Worm (Caenorhabditis elegans): Measurements from ENCODE around the gene gei-8.

The gei-8 gene

DNA sequence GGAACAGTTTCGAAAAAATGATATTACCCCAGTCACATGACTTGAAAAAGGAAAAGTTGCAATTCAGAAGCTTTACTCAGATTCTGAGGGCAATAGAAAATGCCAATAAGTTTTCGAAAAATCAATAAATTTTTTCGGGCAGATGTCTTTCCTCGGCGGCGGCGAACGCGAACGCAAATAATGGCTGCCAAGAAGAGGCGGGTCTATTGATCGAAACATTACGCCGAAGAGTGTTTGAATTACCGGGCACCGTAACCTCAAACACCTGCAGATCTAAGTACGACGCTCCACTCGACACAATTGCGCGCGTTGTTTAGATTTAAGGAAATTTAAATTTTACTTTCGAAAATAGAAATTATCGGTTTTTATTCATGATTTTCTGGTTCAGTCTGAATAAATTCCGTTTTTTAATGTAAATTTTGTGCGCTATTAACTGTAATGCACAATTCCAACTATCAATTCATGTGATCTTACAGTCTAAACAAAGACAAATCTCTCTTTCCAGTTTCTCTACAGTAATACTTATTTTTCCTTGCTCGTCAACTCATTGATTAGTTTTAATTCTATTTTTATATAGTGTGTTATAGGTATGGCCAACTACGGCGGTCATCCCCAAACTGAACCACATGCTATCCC is 42.9 kb upstream of the gei-8 start, which contains the start of gene prp-8 (continued):
- peak; percentile 76 for TF ChIP-seq dsc-1 (tag; optimal IDR thresholded peaks at IDR 0.05)
- peak; percentile 58 for TF ChIP-seq nhr-237 (tag; optimal IDR thresholded peaks at IDR 0.05)
- peak; percentile 13 for TF ChIP-seq nhr-76 (tag; optimal IDR thresholded peaks at IDR 0.05)
- peak; percentile 42 for TF ChIP-seq aly-2 (tag; optimal IDR thresholded peaks at IDR 0.05)
- TF ChIP-seq unc-30 (tag; optimal IDR thresholded peaks at IDR 0.05) = no peak
- peak; percentile 60 for TF ChIP-seq irx-1 (tag; optimal IDR thresholded peaks at IDR 0.05)
- TF ChIP-seq C16A3.4 (tag; optimal IDR thresholded peaks at IDR 0.05) = peak; percentile 96
- peak; percentile 52 for TF ChIP-seq lir-3 (tag; optimal IDR thresholded peaks at IDR 0.05; ENCODE audit: poor library complexity)
- TF ChIP-seq grh-1 (GFP tag; IDR thresholded peaks at IDR 0.05) = peak; percentile 46; the same call in 1 of the 2 replicates
- peak; percentile 82 to 96 (median 89) for TF ChIP-seq ceh-82 (tag; optimal IDR thresholded peaks at IDR 0.05)
- TF ChIP-seq F16B12.6 (tag; optimal IDR thresholded peaks at IDR 0.05) = peak; percentile 70
- TF ChIP-seq nhr-20 (tag; optimal IDR thresholded peaks at IDR 0.05) = peak; percentile 90
- peak; percentile 92 for TF ChIP-seq nhr-71 (tag; optimal IDR thresholded peaks at IDR 0.05)
- peak; percentile 91 for TF ChIP-seq rnt-1 (tag; optimal IDR thresholded peaks at IDR 0.05)
- peak; percentile 96 for TF ChIP-seq mep-1 (tag; optimal IDR thresholded peaks at IDR 0.05)
- no peak for TF ChIP-seq unc-98 (GFP tag; IDR thresholded peaks at IDR 0.05)
- peak; percentile 89 for TF ChIP-seq isw-1 (GFP tag; IDR thresholded peaks at IDR 0.05)
- TF ChIP-seq fos-1 (tag; optimal IDR thresholded peaks at IDR 0.05) = peak; percentile 67
- TF ChIP-seq skn-1 (tag; optimal IDR thresholded peaks at IDR 0.05) = peak; percentile 94
- peak; percentile 80 for TF ChIP-seq unc-86 (tag; optimal IDR thresholded peaks at IDR 0.05)
- TF ChIP-seq mab-9 (GFP tag; IDR thresholded peaks at IDR 0.05) = peak; percentile 34; the same call in 1 of the 2 replicates
- peak; percentile 48 for TF ChIP-seq lin-39 (tag; optimal IDR thresholded peaks at IDR 0.05)
- TF ChIP-seq alr-1 (tag; optimal IDR thresholded peaks at IDR 0.05; ENCODE audit: borderline replicate concordance) = no peak
- TF ChIP-seq aha-1 (tag; optimal IDR thresholded peaks at IDR 0.05) = no peak
- TF ChIP-seq nhr-77 (tag; optimal IDR thresholded peaks at IDR 0.05) = peak; percentile 85
- TF ChIP-seq hpl-2 (GFP tag; optimal IDR thresholded peaks at IDR 0.05) = no peak
- peak; percentile 95 for TF ChIP-seq vab-15 (tag; optimal IDR thresholded peaks at IDR 0.05)
- no peak for TF ChIP-seq efl-3 (GFP tag; optimal IDR thresholded peaks at IDR 0.05)
- TF ChIP-seq xbp-1 (tag; optimal IDR thresholded peaks at IDR 0.05) = peak; percentile 88
- TF ChIP-seq nhr-84 (tag; optimal IDR thresholded peaks at IDR 0.05) = no peak
- peak in 3 of 6 experiments; percentile 67 to 81 (median 75) for TF ChIP-seq elt-3 (tag; optimal IDR thresholded peaks at IDR 0.05)
- peak; percentile 71 for TF ChIP-seq nhr-90 (tag; optimal IDR thresholded peaks at IDR 0.05; ENCODE audit: poor library complexity)
- TF ChIP-seq Y116A8C.19 (tag; optimal IDR thresholded peaks at IDR 0.05; ENCODE audit: borderline replicate concordance) = no peak
- TF ChIP-seq sptf-1 (tag; optimal IDR thresholded peaks at IDR 0.05) = no peak
- no peak for TF ChIP-seq ceh-63 (GFP tag; optimal IDR thresholded peaks at IDR 0.05)
- peak in 1 of 2 experiments; percentile 87 for TF ChIP-seq mdl-1 (tag; optimal IDR thresholded peaks at IDR 0.05)
- peak; percentile 55 for TF ChIP-seq sox-4 (tag; optimal IDR thresholded peaks at IDR 0.05)
- TF ChIP-seq unc-130 (tag; optimal IDR thresholded peaks at IDR 0.05) = peak; percentile 99
- peak; percentile 99 for TF ChIP-seq lsy-2 (tag; optimal IDR thresholded peaks at IDR 0.05)
- no peak for TF ChIP-seq C34B4.2 (tag; optimal IDR thresholded peaks at IDR 0.05)
- peak; percentile 93 for TF ChIP-seq lin-14 (GFP tag; optimal IDR thresholded peaks at IDR 0.05)
- TF ChIP-seq egl-13 (tag; optimal IDR thresholded peaks at IDR 0.05) = peak; percentile 68

DNA sequence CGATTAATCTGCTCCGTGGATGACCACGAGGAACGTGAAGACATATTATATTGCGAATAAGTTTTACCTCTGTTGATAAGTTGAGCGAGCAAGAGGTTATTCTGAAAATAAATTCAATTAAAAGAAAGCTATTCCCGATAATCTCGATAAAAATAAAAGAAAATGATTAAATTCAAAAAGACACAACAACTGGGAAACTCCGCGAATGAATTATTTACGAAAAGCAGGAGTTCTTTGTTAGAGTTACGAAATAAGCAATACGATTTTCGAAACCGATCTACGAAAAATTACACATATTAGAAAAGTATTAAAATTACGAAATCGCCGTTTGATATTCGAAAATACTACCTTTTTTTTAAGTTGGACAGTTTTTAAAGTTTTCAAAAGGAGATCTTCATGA is 42.3 kb upstream of the gei-8 start, which contains the start of gene bath-42:
Gene bath-42, minus strand, starts transcription at position 101 of the 400 bp plus-strand sequence.
- TF ChIP-seq efl-1 (optimal IDR thresholded peaks at IDR 0.05) (no peak), efl-1 (GFP tag; optimal IDR thresholded peaks at IDR 0.05 in 1 of 2) (no peak), vab-15 (tag; optimal IDR thresholded peaks at IDR 0.05) (no peak), blmp-1 (tag; optimal IDR thresholded peaks at IDR 0.05) (no peak), irx-1 (tag; optimal IDR thresholded peaks at IDR 0.05) (no peak), nhr-20 (tag; optimal IDR thresholded peaks at IDR 0.05) (no peak), lin-39 (tag; optimal IDR thresholded peaks at IDR 0.05) (no peak), snpc-4 (tag; optimal IDR thresholded peaks at IDR 0.05) (no peak), mef-2 (tag; optimal IDR thresholded peaks at IDR 0.05) (no peak), skn-1 (tag; optimal IDR thresholded peaks at IDR 0.05) (no peak), nhr-77 (tag; optimal IDR thresholded peaks at IDR 0.05) (no peak), fos-1 (tag; optimal IDR thresholded peaks at IDR 0.05) (no peak), elt-2 (tag; optimal IDR thresholded peaks at IDR 0.05) (no peak), zag-1 (tag; optimal IDR thresholded peaks at IDR 0.05) (no peak), dsc-1 (tag; optimal IDR thresholded peaks at IDR 0.05) (no peak), nhr-28 (tag; optimal IDR thresholded peaks at IDR 0.05) (no peak), unc-86 (tag; optimal IDR thresholded peaks at IDR 0.05) (no peak), pag-3 (tag; optimal IDR thresholded peaks at IDR 0.05; ENCODE audit: borderline replicate concordance, insufficient read depth) (no peak), egl-13 (tag; optimal IDR thresholded peaks at IDR 0.05) (no peak), nhr-47 (tag; optimal IDR thresholded peaks at IDR 0.05) (no peak)

Measured in whole organism, L1 larva.